Worm (Caenorhabditis elegans): ENCODE measurements around the gene C34E10.10.
A peak's percentile ranks its signal among the peaks of the same experiment; 100 is the strongest.

Gene C34E10.10

DNA sequence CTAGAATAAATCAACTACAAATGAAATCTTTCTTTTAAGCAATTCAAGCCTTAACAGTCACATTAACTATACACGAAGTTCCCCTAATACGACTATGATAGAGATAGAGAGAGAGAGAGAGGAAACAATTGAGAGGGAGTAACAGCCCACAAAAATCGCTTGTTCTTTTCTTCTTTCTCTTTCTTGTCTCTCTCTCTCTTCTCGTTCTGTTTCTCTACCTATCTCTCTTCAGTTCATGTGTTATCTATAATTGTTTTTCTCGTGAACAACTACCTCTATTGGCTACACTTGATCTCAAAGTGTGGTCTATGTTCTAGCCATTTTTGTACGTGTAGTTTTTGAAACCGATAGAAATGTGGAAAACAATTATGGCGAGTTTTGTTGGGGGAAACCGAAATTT is 25.0 kb downstream of the C34E10.10 start (continued):
- TF ChIP-seq R02D3.7 (tag; optimal IDR thresholded peaks at IDR 0.05) (no peak), jun-1 (tag; optimal IDR thresholded peaks at IDR 0.05) (peak; percentile 79), ceh-82 (tag; optimal IDR thresholded peaks at IDR 0.05) (no peak), nhr-76 (tag; optimal IDR thresholded peaks at IDR 0.05) (no peak), nhr-43 (tag; optimal IDR thresholded peaks at IDR 0.05; ENCODE audit: poor library complexity, severe bottlenecking) (peak; percentile 78), pha-4 (tag; optimal IDR thresholded peaks at IDR 0.05) (peak; percentile 85), nhr-12 (tag; optimal IDR thresholded peaks at IDR 0.05) (no peak), eor-1 (tag; optimal IDR thresholded peaks at IDR 0.05) (no peak), daf-12 (tag; optimal IDR thresholded peaks at IDR 0.05) (no peak), aly-2 (tag; optimal IDR thresholded peaks at IDR 0.05) (no peak), pqm-1 (tag; optimal IDR thresholded peaks at IDR 0.05) (peak; percentile 89), ceh-16 (tag; optimal IDR thresholded peaks at IDR 0.05) (no peak), lin-15B (tag; optimal IDR thresholded peaks at IDR 0.05) (peak; percentile 12), ceh-28 (tag; optimal IDR thresholded peaks at IDR 0.05) (peak; percentile 60), ztf-11 (tag; optimal IDR thresholded peaks at IDR 0.05) (no peak), nhr-28 (tag; optimal IDR thresholded peaks at IDR 0.05) (no peak), mml-1 (tag; optimal IDR thresholded peaks at IDR 0.05) (no peak), sea-2 (GFP tag; optimal IDR thresholded peaks at IDR 0.05) (no peak), fkh-2 (tag; optimal IDR thresholded peaks at IDR 0.05) (no peak), unc-62 (GFP tag; optimal IDR thresholded peaks at IDR 0.05) (no peak), elt-2 (tag; optimal IDR thresholded peaks at IDR 0.05) (peak; percentile 80)

DNA sequence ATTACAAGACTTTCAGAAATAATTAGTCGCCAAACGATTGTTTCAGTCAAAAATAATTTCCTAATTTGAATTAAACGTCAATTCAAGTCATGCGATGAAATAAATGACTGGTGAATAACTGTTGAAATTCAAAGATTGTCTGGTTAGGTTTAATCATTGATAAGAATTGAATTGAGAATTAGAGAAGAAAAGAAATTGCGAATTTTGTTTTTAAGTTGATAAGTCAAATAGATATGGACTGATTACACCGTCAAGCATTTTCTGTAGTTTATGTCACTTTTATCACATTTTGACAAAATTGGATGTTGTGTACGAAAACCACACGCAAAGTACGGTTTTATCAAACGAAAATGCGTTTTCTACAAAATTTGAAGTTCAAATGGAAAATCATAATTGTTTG is 26.4 kb downstream of the C34E10.10 start:
- TF ChIP-seq daf-12 (tag; optimal IDR thresholded peaks at IDR 0.05), result no peak
- no peak for TF ChIP-seq lsy-12 (tag; optimal IDR thresholded peaks at IDR 0.05)
- TF ChIP-seq aly-2 (tag; optimal IDR thresholded peaks at IDR 0.05), result no peak
- no peak for TF ChIP-seq nfya-1 (tag; optimal IDR thresholded peaks at IDR 0.05; ENCODE audit: insufficient read depth)
- TF ChIP-seq elt-2 (tag; optimal IDR thresholded peaks at IDR 0.05), result peak; percentile 97
- peak; percentile 45 for TF ChIP-seq jun-1 (tag; optimal IDR thresholded peaks at IDR 0.05)
- TF ChIP-seq sea-2 (GFP tag; optimal IDR thresholded peaks at IDR 0.05), result no peak
- TF ChIP-seq R02D3.7 (tag; optimal IDR thresholded peaks at IDR 0.05), result no peak
- no peak for TF ChIP-seq fkh-10 (GFP tag; optimal IDR thresholded peaks at IDR 0.05)
- TF ChIP-seq ztf-11 (tag; optimal IDR thresholded peaks at IDR 0.05), result no peak
- peak; percentile 76 for TF ChIP-seq pha-4 (tag; optimal IDR thresholded peaks at IDR 0.05)
- no peak for TF ChIP-seq snpc-4 (tag; optimal IDR thresholded peaks at IDR 0.05)
- TF ChIP-seq ztf-4 (tag; optimal IDR thresholded peaks at IDR 0.05), result no peak
- no peak for TF ChIP-seq egl-5 (tag; optimal IDR thresholded peaks at IDR 0.05)
- TF ChIP-seq unc-39 (tag; optimal IDR thresholded peaks at IDR 0.05), result no peak
- no peak for TF ChIP-seq ceh-16 (tag; optimal IDR thresholded peaks at IDR 0.05)
- no peak for TF ChIP-seq fos-1 (tag; optimal IDR thresholded peaks at IDR 0.05)
- peak; percentile 2 for TF ChIP-seq ceh-28 (tag; optimal IDR thresholded peaks at IDR 0.05)
- no peak for TF ChIP-seq nhr-237 (tag; optimal IDR thresholded peaks at IDR 0.05)
- peak; percentile 98 for TF ChIP-seq pqm-1 (tag; optimal IDR thresholded peaks at IDR 0.05)
- TF ChIP-seq nhr-23 (tag; optimal IDR thresholded peaks at IDR 0.05), result peak; percentile 9
- no peak for TF ChIP-seq ama-1 (optimal IDR thresholded peaks at IDR 0.05)
- peak in 2 of 3 experiments; percentile 42 to 64 for TF ChIP-seq elt-3 (tag; optimal IDR thresholded peaks at IDR 0.05)
- TF ChIP-seq nhr-12 (tag; optimal IDR thresholded peaks at IDR 0.05), result no peak

DNA sequence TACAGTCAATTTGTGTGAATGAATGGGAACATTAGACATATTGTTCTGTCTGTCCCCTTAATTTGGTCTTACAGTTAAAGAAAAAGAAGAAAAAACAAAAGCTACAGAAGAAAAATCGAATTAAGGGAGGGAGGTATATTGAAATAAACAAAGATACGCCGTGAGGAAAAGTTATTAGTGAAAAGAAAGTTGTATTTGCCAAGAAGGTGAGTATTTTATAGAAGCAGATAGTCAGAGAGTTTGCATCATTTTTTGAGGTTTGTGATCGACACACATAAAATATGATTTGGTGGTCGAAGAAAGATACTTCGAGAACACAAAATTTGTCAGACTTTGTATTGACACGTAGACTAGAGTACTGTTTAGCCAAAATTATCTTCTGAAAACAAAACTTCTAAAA is 27.3 kb downstream of the C34E10.10 start:
- TF ChIP-seq pha-4 (tag; optimal IDR thresholded peaks at IDR 0.05), result peak; percentile 68
- no peak for TF ChIP-seq mml-1 (tag; optimal IDR thresholded peaks at IDR 0.05)
- no peak for TF ChIP-seq ztf-4 (tag; optimal IDR thresholded peaks at IDR 0.05)
- TF ChIP-seq elt-2 (tag; optimal IDR thresholded peaks at IDR 0.05), result peak; percentile 49
- peak; percentile 38 for TF ChIP-seq jun-1 (tag; optimal IDR thresholded peaks at IDR 0.05)
- TF ChIP-seq pqm-1 (tag; optimal IDR thresholded peaks at IDR 0.05), result peak; percentile 52

DNA sequence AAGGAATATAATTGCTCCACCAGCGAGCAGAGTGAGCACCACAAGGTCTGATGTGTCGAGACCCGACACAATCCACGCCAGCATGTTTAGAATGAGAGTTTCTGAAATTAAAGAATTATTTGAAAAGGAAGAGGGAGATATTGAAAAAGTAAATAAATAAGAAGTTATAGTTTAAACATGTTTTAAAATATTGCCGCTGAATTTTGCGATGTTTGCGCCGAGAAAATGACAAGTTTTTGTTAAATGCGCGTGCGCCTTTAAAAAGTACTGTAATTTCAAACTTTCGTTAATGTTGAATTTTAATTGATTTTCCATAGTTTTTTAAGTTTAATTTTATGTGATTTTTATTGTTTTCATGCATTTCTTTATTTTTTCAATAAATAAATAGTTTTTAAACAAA is 28.1 kb downstream of the C34E10.10 start, which contains the start of gene emb-8:
TSS of gene emb-8 (minus strand) at position 101 of the 400 bp plus-strand sequence.
- TF ChIP-seq elt-1 (tag; optimal IDR thresholded peaks at IDR 0.05) (no peak), nfya-1 (tag; optimal IDR thresholded peaks at IDR 0.05; ENCODE audit: insufficient read depth) (no peak), elt-3 (tag; optimal IDR thresholded peaks at IDR 0.05) (no peak), ztf-11 (tag; optimal IDR thresholded peaks at IDR 0.05) (no peak), nhr-67 (tag; optimal IDR thresholded peaks at IDR 0.05) (no peak), nhr-43 (tag; optimal IDR thresholded peaks at IDR 0.05; ENCODE audit: poor library complexity, severe bottlenecking) (no peak), R02D3.7 (tag; optimal IDR thresholded peaks at IDR 0.05) (no peak), pha-4 (tag; optimal IDR thresholded peaks at IDR 0.05) (no peak), pqm-1 (tag; optimal IDR thresholded peaks at IDR 0.05) (no peak)
